Fruit fly (Drosophila melanogaster) whole organism, wandering third instar larva: Measurements from ENCODE around the gene CG33969.

Experiments
- CG32264 ChIP-seq: fragments of 200-800 bp; sonication (Bioruptor generic); optimal IDR thresholded peaks from 2 replicates; lab custom pipeline; 2016; ENCODE audit warnings: missing biosample characterization, missing genetic modification characterization
- Dfd ChIP-seq: fragments of >200 bp; optimal IDR thresholded peaks from 2 replicates; lab custom pipeline; 2017; ENCODE audit warnings: missing biosample characterization, missing genetic modification characterization
- Dif ChIP-seq: fragments of 200-275, 200-300 bp; sonication (Bioruptor generic); optimal IDR thresholded peaks from 2 replicates; lab custom pipeline; 2018; ENCODE audit warnings: missing biosample characterization, missing genetic modification characterization; ENCODE audit not compliant: partially characterized antibody
- GATAd ChIP-seq: sonication (Bioruptor generic); optimal IDR thresholded peaks from 2 replicates; lab custom pipeline; 2016; ENCODE audit warnings: missing biosample characterization, missing genetic modification characterization
- HLH106 ChIP-seq: fragments of 200-800 bp; optimal IDR thresholded peaks from 3 replicates; lab custom pipeline; 2019; ENCODE audit warnings: missing biosample characterization, mild to moderate bottlenecking, missing genetic modification characterization, moderate library complexity
- Hnf4 ChIP-seq: fragments of 200-800 bp; sonication (Bioruptor generic); optimal IDR thresholded peaks from 2 replicates; lab custom pipeline; 2016; ENCODE audit warnings: missing biosample characterization, mild to moderate bottlenecking, missing genetic modification characterization
- Hr78 ChIP-seq: fragments of >200 bp; optimal IDR thresholded peaks from 2 replicates; lab custom pipeline; 2017; ENCODE audit warnings: missing biosample characterization, missing genetic modification characterization
- Jra ChIP-seq: sonication (Bioruptor generic); optimal IDR thresholded peaks from 2 replicates; lab custom pipeline; 2016; ENCODE audit warnings: missing biosample characterization, missing genetic modification characterization
- Myc ChIP-seq: fragments of >200 bp; optimal IDR thresholded peaks from 2 replicates; lab custom pipeline; 2017
- OdsH ChIP-seq: fragments of 200-800 bp; sonication (Bioruptor generic); optimal IDR thresholded peaks from 2 replicates; lab custom pipeline; 2016; ENCODE audit warnings: missing biosample characterization, mild to moderate bottlenecking, missing genetic modification characterization
- Rel ChIP-seq, 2 experiments: fragments of 200-800 bp; sonication (Bioruptor generic) in 1 of 2; optimal IDR thresholded peaks; 2 replicates in 1 of 2; 3 replicates in 1 of 2; lab custom pipeline; 2016 to 2019; ENCODE audit warnings: mild to moderate bottlenecking in 2 of 2, missing biosample characterization in 2 of 2, missing genetic modification characterization in 2 of 2, moderate library complexity in 1 of 2
- Vsx2 ChIP-seq: fragments of 200-300, 225-300 bp; sonication (Bioruptor generic); optimal IDR thresholded peaks from 2 replicates; lab custom pipeline; 2018; ENCODE audit warnings: missing biosample characterization, missing genetic modification characterization; ENCODE audit not compliant: partially characterized antibody
- br ChIP-seq: fragments of 200-800 bp; sonication (Bioruptor generic); optimal IDR thresholded peaks from 2 replicates; lab custom pipeline; 2016; ENCODE audit warnings: missing biosample characterization, missing genetic modification characterization
- dl ChIP-seq, 2 experiments: fragments of 175-275, 200-275 bp in 1 of 2; fragments of 200-275 bp in 1 of 2; sonication (Bioruptor generic); optimal IDR thresholded peaks; lab custom pipeline; 2018; ENCODE audit warnings: mild to moderate bottlenecking in 2 of 2, missing biosample characterization in 2 of 2, missing genetic modification characterization in 2 of 2, moderate library complexity in 2 of 2; ENCODE audit not compliant: partially characterized antibody in 2 of 2, insufficient read depth in 1 of 2
- dmrt93B ChIP-seq: fragments of 200-800 bp; sonication (Bioruptor generic); optimal IDR thresholded peaks from 2 replicates; lab custom pipeline; 2018; ENCODE audit warnings: missing biosample characterization, mild to moderate bottlenecking, missing genetic modification characterization
- dsf ChIP-seq: sonication (Bioruptor generic); optimal IDR thresholded peaks from 2 replicates; lab custom pipeline; 2016; ENCODE audit warnings: missing biosample characterization, missing genetic modification characterization, borderline replicate concordance
- ey ChIP-seq: fragments of 200-800 bp; sonication (Bioruptor generic); optimal IDR thresholded peaks from 2 replicates; lab custom pipeline; 2016; ENCODE audit warnings: missing biosample characterization, missing genetic modification characterization
- foxo ChIP-seq, 2 experiments: fragments of 200-800 bp; sonication (Bioruptor generic); optimal IDR thresholded peaks; 2 replicates in 1 of 2; 3 replicates in 1 of 2; lab custom pipeline; 2016 to 2017; ENCODE audit warnings: missing biosample characterization in 2 of 2, missing genetic modification characterization in 2 of 2
- jim ChIP-seq: fragments of 175-275, 200-325 bp; sonication (Bioruptor generic); optimal IDR thresholded peaks from 2 replicates; lab custom pipeline; 2016; ENCODE audit warnings: missing biosample characterization, mild to moderate bottlenecking, missing genetic modification characterization
- lola ChIP-seq: fragments of >200 bp; optimal IDR thresholded peaks from 2 replicates; lab custom pipeline; 2017; ENCODE audit warnings: missing biosample characterization, missing genetic modification characterization
- psq ChIP-seq: fragments of 200-800 bp; sonication (Bioruptor generic); optimal IDR thresholded peaks from 3 replicates; lab custom pipeline; 2017; ENCODE audit warnings: missing biosample characterization, mild to moderate bottlenecking, missing genetic modification characterization, moderate library complexity
- rgr ChIP-seq: fragments of 200-800 bp; sonication (Bioruptor generic); optimal IDR thresholded peaks from 3 replicates; lab custom pipeline; 2016; ENCODE audit warnings: missing biosample characterization, mild to moderate bottlenecking, missing genetic modification characterization
- sage ChIP-seq: fragments of 200-800 bp; sonication (Bioruptor generic); optimal IDR thresholded peaks from 2 replicates; lab custom pipeline; 2016; ENCODE audit warnings: missing biosample characterization, mild to moderate bottlenecking, missing genetic modification characterization
- woc ChIP-seq: sonication (Bioruptor generic); optimal IDR thresholded peaks from 2 replicates; lab custom pipeline; 2016; ENCODE audit warnings: missing biosample characterization, mild to moderate bottlenecking, missing genetic modification characterization

Gene CG33969

dm6 chr3L:20436069-20436468 is 42.7 kb upstream of the CG33969 start, which contains the start of the genes mRpL15 and CtIP:
mRpL15 (minus strand) TSS chr3L:20436209.
CtIP (plus strand) TSS chr3L:20436250.
- peak; percentile 71 for TF ChIP-seq sage (GFP tag; lab: Kevin White, UChicago)
- TF ChIP-seq jim (GFP tag; lab: Kevin White, UChicago) = no peak

- TF ChIP-seq CG32264 (GFP tag; lab: Kevin White, UChicago) = peak; percentile 31
- TF ChIP-seq HLH106 = no peak
- TF ChIP-seq dsf = peak; percentile 10
- TF ChIP-seq, all 38 proteins: peak for 2
Observed at dm6 chr3L:20432297-20432696, 38.9 kb upstream of the CG33969 start, which contains the start of the genes Las and Psn. Las (minus strand) TSS chr3L:20432361. Psn (plus strand) TSS chr3L:20432468.

dm6 chr3L:20431619-20432018 is 38.3 kb upstream of the CG33969 start:
- no peak for TF ChIP-seq Myc (lab: Kevin White, UChicago)
- no peak for TF ChIP-seq lola (GFP tag; lab: Kevin White, UChicago)
- TF ChIP-seq jim (GFP tag; lab: Kevin White, UChicago) = no peak
- no peak for TF ChIP-seq Hnf4 (GFP tag; lab: Kevin White, UChicago)
- no peak for TF ChIP-seq rgr
- TF ChIP-seq dsf = no peak
- no peak for TF ChIP-seq br (GFP tag; lab: Kevin White, UChicago)
- no peak for TF ChIP-seq woc
- TF ChIP-seq psq = no peak
- TF ChIP-seq dl (GFP tag; optimal IDR thresholded peaks at IDR 0.05; lab: Kevin White, UChicago; ENCODE audit: insufficient read depth in 1 of 2, partially characterized antibody in 2 of 2) = no peak

- no peak for TF ChIP-seq dsf
- TF ChIP-seq Rel (GFP tag; optimal IDR thresholded peaks at IDR 0.05; lab: Kevin White, UChicago) = no peak
- peak; percentile 15 for TF ChIP-seq Rel (tag; optimal IDR thresholded peaks at IDR 0.05; lab: Kevin White, UChicago)
Observed at dm6 chr3L:20430182-20430581, 36.8 kb upstream of the CG33969 start, which contains the start of gene CG5262. CG5262 (minus strand) TSS chr3L:20430475.

- TF ChIP-seq OdsH (GFP tag; lab: Kevin White, UChicago) (no peak), lola (GFP tag; lab: Kevin White, UChicago) (no peak), Dfd (GFP tag; lab: Kevin White, UChicago) (no peak), Vsx2 (no peak), dl (GFP tag; optimal IDR thresholded peaks at IDR 0.05; lab: Kevin White, UChicago; ENCODE audit: insufficient read depth in 1 of 2, partially characterized antibody in 2 of 2) (no peak), psq (no peak), woc (no peak), foxo (GFP tag; optimal IDR thresholded peaks at IDR 0.05; lab: Kevin White, UChicago) (no peak), GATAd (no peak)
Observed at dm6 chr3L:20427449-20427848, 34.1 kb upstream of the CG33969 start, which contains the start of gene CG5274. CG5274 (minus strand) TSS chr3L:20427666.

- TF ChIP-seq br (GFP tag; lab: Kevin White, UChicago) (no peak), Jra (GFP tag; lab: Kevin White, UChicago) (no peak), ey (GFP tag; lab: Kevin White, UChicago) (no peak), Hnf4 (GFP tag; lab: Kevin White, UChicago) (no peak), Dfd (GFP tag; lab: Kevin White, UChicago) (no peak)
Observed at dm6 chr3L:20425888-20426287, 32.5 kb upstream of the CG33969 start, which contains the start of gene CG5282. CG5282 (minus strand) TSS chr3L:20426071.

- no peak for TF ChIP-seq rgr
- TF ChIP-seq Dif (GFP tag; lab: Kevin White, UChicago) = no peak
- TF ChIP-seq Hnf4 (GFP tag; lab: Kevin White, UChicago) = no peak
- TF ChIP-seq ey (GFP tag; lab: Kevin White, UChicago) = no peak
- no peak for TF ChIP-seq Hr78 (GFP tag; lab: Kevin White, UChicago)
- TF ChIP-seq Jra (GFP tag; lab: Kevin White, UChicago) = no peak
- no peak for TF ChIP-seq jim (GFP tag; lab: Kevin White, UChicago)
- no peak for TF ChIP-seq GATAd
- TF ChIP-seq dmrt93B (GFP tag; lab: Kevin White, UChicago) = no peak
- no peak for TF ChIP-seq sage (GFP tag; lab: Kevin White, UChicago)
- TF ChIP-seq foxo (GFP tag; optimal IDR thresholded peaks at IDR 0.05; lab: Kevin White, UChicago) = no peak
- TF ChIP-seq, all 38 proteins: peak for 0
Observed at dm6 chr3L:20413304-20413703, 20.0 kb upstream of the CG33969 start, which contains the start of gene zye. zye (plus strand) TSS chr3L:20413604.
